Worm (Caenorhabditis elegans): ENCODE measurements around the gene msp-152.

msp-152 gene

ce11 chrII:4959719-4960118 is 26.9 kb downstream of the msp-152 start, which contains the start of gene ulp-2 (continued):
- peak; percentile 28 to 71 for TF ChIP-seq lin-35 (GFP tag; optimal IDR thresholded peaks at IDR 0.05)
- TF ChIP-seq hlh-17 (GFP tag; optimal IDR thresholded peaks at IDR 0.05; ENCODE audit: borderline replicate concordance), result no peak
- no peak for TF ChIP-seq fos-1 (tag; optimal IDR thresholded peaks at IDR 0.05)
- no peak for TF ChIP-seq C04F5.9 (tag; optimal IDR thresholded peaks at IDR 0.05)
- no peak for TF ChIP-seq hlh-4 (tag; optimal IDR thresholded peaks at IDR 0.05)
- TF ChIP-seq nhr-90 (tag; optimal IDR thresholded peaks at IDR 0.05; ENCODE audit: poor library complexity), result no peak
- TF ChIP-seq sup-37 (GFP tag; optimal IDR thresholded peaks at IDR 0.05), result no peak
- TF ChIP-seq mep-1 (tag; optimal IDR thresholded peaks at IDR 0.05), result peak; percentile 40
- no peak for TF ChIP-seq nhr-19 (GFP tag; conservative IDR thresholded peaks at IDR 0.05)
- no peak for TF ChIP-seq nhr-76 (tag; optimal IDR thresholded peaks at IDR 0.05)
- no peak for TF ChIP-seq Y116A8C.19 (tag; optimal IDR thresholded peaks at IDR 0.05; ENCODE audit: borderline replicate concordance)
- no peak for TF ChIP-seq nhr-47 (tag; optimal IDR thresholded peaks at IDR 0.05)
- TF ChIP-seq lir-3 (tag; optimal IDR thresholded peaks at IDR 0.05; ENCODE audit: poor library complexity), result no peak
- no peak for TF ChIP-seq nhr-71 (tag; optimal IDR thresholded peaks at IDR 0.05)
- TF ChIP-seq unc-30 (tag; optimal IDR thresholded peaks at IDR 0.05), result no peak
- TF ChIP-seq nhr-28 (tag; optimal IDR thresholded peaks at IDR 0.05), result no peak
- no peak for TF ChIP-seq efl-3 (GFP tag; optimal IDR thresholded peaks at IDR 0.05)
- no peak for TF ChIP-seq ama-1 (optimal IDR thresholded peaks at IDR 0.05)
- peak; percentile 37 for TF ChIP-seq lin-15B (tag; optimal IDR thresholded peaks at IDR 0.05)
- no peak for TF ChIP-seq pqm-1 (tag; optimal IDR thresholded peaks at IDR 0.05)
- TF ChIP-seq rnt-1 (tag; optimal IDR thresholded peaks at IDR 0.05), result peak; percentile 13
- TF ChIP-seq mab-9 (GFP tag; IDR thresholded peaks at IDR 0.05), result no peak
- TF ChIP-seq nhr-11 (tag; optimal IDR thresholded peaks at IDR 0.05), result no peak
- no peak for TF ChIP-seq vab-15 (tag; optimal IDR thresholded peaks at IDR 0.05)
- no peak for TF ChIP-seq fkh-4 (tag; optimal IDR thresholded peaks at IDR 0.05; ENCODE audit: borderline replicate concordance)
- no peak for TF ChIP-seq ceh-63 (GFP tag; optimal IDR thresholded peaks at IDR 0.05)
- no peak for TF ChIP-seq egl-13 (tag; optimal IDR thresholded peaks at IDR 0.05)
- no peak for TF ChIP-seq fkh-8 (tag; optimal IDR thresholded peaks at IDR 0.05)
- no peak for TF ChIP-seq ces-1 (GFP tag; optimal IDR thresholded peaks at IDR 0.05)
- peak in 2 of 3 experiments; percentile 46 to 67 for TF ChIP-seq dpl-1 (GFP tag; optimal IDR thresholded peaks at IDR 0.05)
- TF ChIP-seq fkh-10 (GFP tag; optimal IDR thresholded peaks at IDR 0.05), result no peak
- TF ChIP-seq ets-5 (GFP tag; IDR thresholded peaks at IDR 0.05), result no peak
- TF ChIP-seq nhr-84 (tag; optimal IDR thresholded peaks at IDR 0.05), result no peak
- TF ChIP-seq grh-1 (GFP tag; IDR thresholded peaks at IDR 0.05), result no peak

ce11 chrII:4960690-4961089 is 27.9 kb downstream of the msp-152 start:
- TF ChIP-seq elt-2 (tag; optimal IDR thresholded peaks at IDR 0.05) (peak; percentile 67), lin-14 (GFP tag; optimal IDR thresholded peaks at IDR 0.05) (peak; percentile 45), nhr-77 (tag; optimal IDR thresholded peaks at IDR 0.05) (no peak), lsy-2 (tag; optimal IDR thresholded peaks at IDR 0.05) (peak in 1 of 2 experiments; percentile 16), elt-3 (tag; optimal IDR thresholded peaks at IDR 0.05) (peak in 1 of 6 experiments; percentile 63), ztf-11 (tag; optimal IDR thresholded peaks at IDR 0.05) (no peak), snu-23 (GFP tag; optimal IDR thresholded peaks at IDR 0.05) (peak; percentile 9), nhr-20 (tag; optimal IDR thresholded peaks at IDR 0.05) (peak; percentile 44), blmp-1 (tag; optimal IDR thresholded peaks at IDR 0.05) (peak; percentile 31), fos-1 (tag; optimal IDR thresholded peaks at IDR 0.05) (no peak), nhr-85 (tag) (peak; percentile 74)
